Worm (Caenorhabditis elegans) whole organism, L4 larva: ENCODE measurements around the gene unc-31.

Source experiments
- F10B5.3 ChIP-seq: sonication (generic microtip); optimal IDR thresholded peaks from 2 replicates; lab custom pipeline; 2016; ENCODE audit warnings: mild to moderate bottlenecking, missing genetic modification characterization, missing compliant biosample characterization
- F37D6.2 ChIP-seq: sonication (generic microtip); optimal IDR thresholded peaks from 2 replicates; lab custom pipeline; 2016; ENCODE audit warnings: mild to moderate bottlenecking, missing genetic modification characterization, missing compliant biosample characterization
- F49E8.2 ChIP-seq: sonication (generic microtip); optimal IDR thresholded peaks from 2 replicates; lab custom pipeline; 2016; ENCODE audit warnings: missing compliant biosample characterization, mild to moderate bottlenecking, missing genetic modification characterization, borderline replicate concordance
- R02D3.7 ChIP-seq: fragments of 150-350 bp; sonication (generic microtip); optimal IDR thresholded peaks from 3 replicates; lab custom pipeline; 2014; ENCODE audit warnings: missing biosample characterization, missing genetic modification characterization
- T26A8.4 ChIP-seq: fragments of 200-800 bp; sonication (Bioruptor generic); IDR thresholded peaks from 2 replicates; pipeline ENCODE4 v1.3.6; 2022; ENCODE audit warnings: missing genetic modification characterization, missing compliant biosample characterization
- Y105C5A.15 ChIP-seq: fragments of 200-800 bp; sonication (Bioruptor generic); IDR thresholded peaks from 2 replicates; pipeline ENCODE4 v1.3.6; 2022; ENCODE audit warnings: missing genetic modification characterization, missing compliant biosample characterization
- Y48G9A.11 ChIP-seq: fragments of 200-800 bp; sonication (Bioruptor generic); IDR thresholded peaks from 2 replicates; pipeline ENCODE4 v1.3.6; 2022; ENCODE audit warnings: missing genetic modification reagents, missing genetic modification characterization, missing compliant biosample characterization
- Y75B8A.6 ChIP-seq: fragments of 200-800 bp; sonication (Bioruptor generic); IDR thresholded peaks from 2 replicates; pipeline ENCODE4 v1.3.6; 2022; ENCODE audit warnings: missing genetic modification reagents, missing genetic modification characterization, missing compliant biosample characterization
- ZK337.2 ChIP-seq: fragments of 200-800 bp; sonication (Bioruptor generic); IDR thresholded peaks from 2 replicates; pipeline ENCODE4 v1.3.6; 2022; ENCODE audit warnings: missing genetic modification reagents, missing genetic modification characterization, missing compliant biosample characterization
- ZK546.5 ChIP-seq, 2 experiments: sonication (generic microtip); optimal IDR thresholded peaks; 2 replicates each; lab custom pipeline; 2017; ENCODE audit warnings: missing biosample characterization in 2 of 2, missing genetic modification characterization in 2 of 2
- aha-1 ChIP-seq: fragments of 150-350 bp; peaks from one replicate; lab custom pipeline; 2014; ENCODE audit warnings: missing biosample characterization, missing genetic modification characterization
- arid-1 ChIP-seq: fragments of 200-800 bp; sonication (Bioruptor generic); conservative IDR thresholded peaks from 2 replicates; pipeline ENCODE4 v1.3.6; 2022; ENCODE audit warnings: missing genetic modification reagents, missing genetic modification characterization, missing compliant biosample characterization
- ceh-28 ChIP-seq: fragments of 150-350 bp; optimal IDR thresholded peaks from 2 replicates; lab custom pipeline; 2014; ENCODE audit warnings: missing biosample characterization, missing genetic modification reagents, missing genetic modification characterization
- ceh-32 ChIP-seq: sonication (generic microtip); optimal IDR thresholded peaks from 2 replicates; lab custom pipeline; 2016; ENCODE audit warnings: mild to moderate bottlenecking, missing genetic modification characterization, missing compliant biosample characterization; ENCODE audit not compliant: poor library complexity
- cey-2 ChIP-seq: sonication (generic microtip); optimal IDR thresholded peaks from 3 replicates; lab custom pipeline; 2017; ENCODE audit warnings: missing genetic modification characterization, mild to moderate bottlenecking, missing compliant biosample characterization, antibody characterized with exemption, borderline replicate concordance; ENCODE audit not compliant: insufficient read depth
- daf-8 ChIP-seq: fragments of 200-800 bp; sonication (Bioruptor generic); IDR thresholded peaks from 2 replicates; pipeline ENCODE4 v1.3.6; 2022; ENCODE audit warnings: missing genetic modification characterization, missing compliant biosample characterization
- dmd-8 ChIP-seq: fragments of 200-800 bp; sonication (Bioruptor generic); IDR thresholded peaks from 2 replicates; pipeline ENCODE4 v1.3.6; 2022; ENCODE audit warnings: missing genetic modification characterization, missing compliant biosample characterization
- dmd-9 ChIP-seq: fragments of 200-800 bp; sonication (Bioruptor generic); IDR thresholded peaks from 2 replicates; pipeline ENCODE4 v1.3.6; 2022; ENCODE audit warnings: missing genetic modification reagents, missing genetic modification characterization, missing compliant biosample characterization
- egl-43 ChIP-seq: fragments of 200-800 bp; sonication (Bioruptor generic); IDR thresholded peaks from 2 replicates; pipeline ENCODE4 v1.3.6; 2022; ENCODE audit warnings: missing genetic modification reagents, missing genetic modification characterization, missing compliant biosample characterization
- hif-1 ChIP-seq, 2 experiments: sonication (generic microtip); optimal IDR thresholded peaks; 2 replicates each; lab custom pipeline; 2016 to 2017; ENCODE audit warnings: missing compliant biosample characterization in 2 of 2, missing genetic modification characterization in 2 of 2, missing genetic modification reagents in 2 of 2, missing genotype in 2 of 2, mild to moderate bottlenecking in 1 of 2
- hlh-11 ChIP-seq: fragments of 200-800 bp; sonication (Bioruptor generic); optimal IDR thresholded peaks from 2 replicates; lab custom pipeline; 2018; ENCODE audit warnings: mild to moderate bottlenecking, missing genetic modification characterization, missing compliant biosample characterization
- hmg-1.1 ChIP-seq: fragments of 200-800 bp; sonication (Bioruptor generic); IDR thresholded peaks from 2 replicates; pipeline ENCODE4 v1.3.6; 2022; ENCODE audit warnings: missing genetic modification reagents, missing genetic modification characterization, missing compliant biosample characterization
- lin-15B ChIP-seq: fragments of 150-350 bp; sonication (generic microtip); optimal IDR thresholded peaks from 3 replicates; lab custom pipeline; 2014; ENCODE audit warnings: missing biosample characterization, missing genetic modification characterization
- lin-38 ChIP-seq: fragments of 200-800 bp; sonication (Bioruptor generic); IDR thresholded peaks from 2 replicates; pipeline ENCODE4 v1.3.6; 2022; ENCODE audit warnings: missing genetic modification reagents, missing genetic modification characterization, missing compliant biosample characterization
- lin-39 ChIP-seq: fragments of 150-350 bp; optimal IDR thresholded peaks from 2 replicates; lab custom pipeline; 2014; ENCODE audit warnings: missing biosample characterization, missing genetic modification reagents, missing genetic modification characterization
- lsy-2 ChIP-seq, 2 experiments: fragments of 150-350 bp in 1 of 2; sonication (generic microtip) in 1 of 2; optimal IDR thresholded peaks; 2 replicates each; lab custom pipeline; 2014 to 2017; ENCODE audit warnings: missing biosample characterization in 2 of 2, missing genetic modification characterization in 2 of 2
- mdl-1 ChIP-seq, 2 experiments: fragments of 150-350 bp in 1 of 2; sonication (generic microtip) in 1 of 2; optimal IDR thresholded peaks; 2 replicates each; lab custom pipeline; 2014 to 2017; ENCODE audit warnings: missing biosample characterization in 2 of 2, missing genetic modification characterization in 2 of 2
- mdt-29 ChIP-seq: fragments of 200-800 bp; sonication (Bioruptor generic); IDR thresholded peaks from 2 replicates; pipeline ENCODE4 v1.3.6; 2022; ENCODE audit warnings: missing genetic modification reagents, missing genetic modification characterization, missing compliant biosample characterization
- mes-2 ChIP-seq: sonication (generic microtip); optimal IDR thresholded peaks from 2 replicates; lab custom pipeline; 2016; ENCODE audit warnings: missing genotype, mild to moderate bottlenecking, missing genetic modification characterization, missing compliant biosample characterization; ENCODE audit not compliant: poor library complexity, severe bottlenecking
- mxl-2 ChIP-seq: fragments of 200-800 bp; sonication (Bioruptor generic); conservative IDR thresholded peaks from 2 replicates; pipeline ENCODE4 v1.3.6; 2022; ENCODE audit warnings: missing genetic modification reagents, missing genetic modification characterization, missing compliant biosample characterization
- nhr-10 ChIP-seq: fragments of 150-350 bp; optimal IDR thresholded peaks from 2 replicates; lab custom pipeline; 2014; ENCODE audit warnings: missing biosample characterization, missing genetic modification characterization
- nhr-11 ChIP-seq: fragments of 150-350 bp; optimal IDR thresholded peaks from 2 replicates; lab custom pipeline; 2014; ENCODE audit warnings: missing biosample characterization, missing genetic modification characterization
- nhr-41 ChIP-seq: fragments of 200-800 bp; sonication (Bioruptor generic); IDR thresholded peaks from 2 replicates; pipeline ENCODE4 v1.3.6; 2022; ENCODE audit warnings: missing genetic modification reagents, missing genetic modification characterization, missing compliant biosample characterization
- snpc-1.2 ChIP-seq: fragments of 200-800 bp; sonication (Bioruptor generic); IDR thresholded peaks from 2 replicates; pipeline ENCODE4 v1.3.6; 2022; ENCODE audit warnings: missing genetic modification reagents, missing genetic modification characterization, missing compliant biosample characterization
- spr-1 ChIP-seq: sonication (generic microtip); optimal IDR thresholded peaks from 2 replicates; lab custom pipeline; 2016; ENCODE audit warnings: mild to moderate bottlenecking, missing genetic modification characterization, missing compliant biosample characterization
- tag-97 ChIP-seq: fragments of 200-800 bp; sonication (Bioruptor generic); IDR thresholded peaks from 2 replicates; pipeline ENCODE4 v1.3.6; 2022; ENCODE audit warnings: missing genetic modification characterization, missing compliant biosample characterization
- unc-39 ChIP-seq: sonication (generic microtip); optimal IDR thresholded peaks from 2 replicates; lab custom pipeline; 2017; ENCODE audit warnings: missing biosample characterization, missing genetic modification characterization
- unc-62 ChIP-seq, 3 experiments: fragments of 150-350 bp in 1 of 3; sonication (generic microtip); optimal IDR thresholded peaks in 2 of 3; peaks in 1 of 3; 1 replicate in 1 of 3; 2 replicates in 2 of 3; lab custom pipeline; 2014 to 2017; ENCODE audit warnings: missing biosample characterization in 3 of 3, missing genetic modification characterization in 3 of 3, missing genetic modification reagents in 3 of 3, missing genotype in 1 of 3
- vab-7 ChIP-seq: fragments of 200-800 bp; sonication (Bioruptor generic); IDR thresholded peaks from 2 replicates; pipeline ENCODE4 v1.3.6; 2022; ENCODE audit warnings: missing genetic modification reagents, missing genetic modification characterization, missing compliant biosample characterization
- zfp-2 ChIP-seq: sonication (generic microtip); optimal IDR thresholded peaks from 2 replicates; lab custom pipeline; 2016; ENCODE audit warnings: mild to moderate bottlenecking, missing genetic modification characterization, missing compliant biosample characterization
- zfp-3 ChIP-seq: fragments of 200-800 bp; sonication (Bioruptor generic); conservative IDR thresholded peaks from 2 replicates; pipeline ENCODE4 v1.3.6; 2022; ENCODE audit warnings: missing genetic modification reagents, missing genetic modification characterization, missing compliant biosample characterization
- zip-2 ChIP-seq: fragments of 150-350 bp; optimal IDR thresholded peaks from 2 replicates; lab custom pipeline; 2014; ENCODE audit warnings: missing biosample characterization, missing genetic modification characterization

unc-31 gene

ce11 chrIV:12825304-12825703 lies 51.6 kb downstream of the unc-31 start, which contains the start of gene M02B1.4:
Gene M02B1.4 (minus strand): TSS chrIV:12825312.
- TF ChIP-seq aha-1, result peak; percentile 96
- no peak for TF ChIP-seq lin-39 (tag; lab: Kevin White, UChicago)
- TF ChIP-seq unc-62 (GFP tag; optimal IDR thresholded peaks at IDR 0.05 in 1 of 2; lab: Kevin White, UChicago), result peak in 1 of 2 experiments; percentile 6
- TF ChIP-seq unc-62 (tag; optimal IDR thresholded peaks at IDR 0.05; lab: Kevin White, UChicago), result no peak
- no peak for TF ChIP-seq spr-1 (tag; lab: Kevin White, UChicago)
- TF ChIP-seq zip-2 (tag; lab: Kevin White, UChicago), result no peak

- TF ChIP-seq hlh-11 (tag; lab: Kevin White, UChicago) (peak; percentile 1), T26A8.4 (GFP tag; lab: Robert Waterston, UW) (no peak), aha-1 (peak; percentile 91), mxl-2 (GFP tag; lab: Robert Waterston, UW) (no peak)
- TF ChIP-seq, all 104 proteins: peak for 2
Measured at ce11 chrIV:12830829-12831392, 57.2 kb downstream of the unc-31 start.

- no peak for TF ChIP-seq zfp-3 (GFP tag; lab: Robert Waterston, UW)
- no peak for TF ChIP-seq tag-97 (GFP tag; lab: Robert Waterston, UW)
- no peak for TF ChIP-seq ZK337.2 (GFP tag; lab: Robert Waterston, UW)
- no peak for TF ChIP-seq hlh-11 (tag; lab: Kevin White, UChicago)
- TF ChIP-seq lin-38 (GFP tag; lab: Robert Waterston, UW), result no peak
- TF ChIP-seq mdl-1 (tag; optimal IDR thresholded peaks at IDR 0.05; lab: Kevin White, UChicago), result peak in 1 of 2 experiments; percentile 3
- no peak for TF ChIP-seq F37D6.2 (tag; lab: Kevin White, UChicago)
- no peak for TF ChIP-seq aha-1
- TF ChIP-seq Y105C5A.15 (GFP tag; lab: Robert Waterston, UW), result no peak
- no peak for TF ChIP-seq zfp-2 (tag; lab: Kevin White, UChicago)
- TF ChIP-seq nhr-41 (GFP tag; lab: Robert Waterston, UW), result no peak
- no peak for TF ChIP-seq arid-1
- TF ChIP-seq mdt-29 (GFP tag; lab: Robert Waterston, UW), result no peak
- no peak for TF ChIP-seq dmd-8 (GFP tag; lab: Robert Waterston, UW)
- no peak for TF ChIP-seq Y75B8A.6
- TF ChIP-seq mes-2 (tag; lab: Kevin White, UChicago), result peak; percentile 51
- no peak for TF ChIP-seq ceh-32
- no peak for TF ChIP-seq cey-2 (tag; lab: Kevin White, UChicago)
- no peak for TF ChIP-seq nhr-11 (tag; lab: Kevin White, UChicago)
- no peak for TF ChIP-seq egl-43 (GFP tag; lab: Robert Waterston, UW)
- no peak for TF ChIP-seq ceh-28 (tag; lab: Kevin White, UChicago)
- no peak for TF ChIP-seq daf-8 (GFP tag; lab: Robert Waterston, UW)
- no peak for TF ChIP-seq unc-39 (tag; lab: Kevin White, UChicago)
- peak in 1 of 2 experiments; percentile 86 for TF ChIP-seq unc-62 (GFP tag; optimal IDR thresholded peaks at IDR 0.05 in 1 of 2; lab: Kevin White, UChicago)
- no peak for TF ChIP-seq unc-62 (tag; optimal IDR thresholded peaks at IDR 0.05; lab: Kevin White, UChicago)
- no peak for TF ChIP-seq dmd-9 (GFP tag; lab: Robert Waterston, UW)
- TF ChIP-seq R02D3.7 (tag; lab: Kevin White, UChicago), result no peak
- TF ChIP-seq hif-1 (tag; optimal IDR thresholded peaks at IDR 0.05; lab: Kevin White, UChicago), result no peak
- no peak for TF ChIP-seq T26A8.4 (GFP tag; lab: Robert Waterston, UW)
- TF ChIP-seq hmg-1.1 (GFP tag; lab: Robert Waterston, UW), result no peak
- TF ChIP-seq lsy-2 (tag; optimal IDR thresholded peaks at IDR 0.05; lab: Kevin White, UChicago), result peak in 1 of 2 experiments; percentile 57
- no peak for TF ChIP-seq vab-7 (GFP tag; lab: Robert Waterston, UW)
- TF ChIP-seq snpc-1.2 (GFP tag; lab: Robert Waterston, UW), result peak; percentile 80
- TF ChIP-seq ZK546.5 (tag; optimal IDR thresholded peaks at IDR 0.05; lab: Kevin White, UChicago), result no peak
- TF ChIP-seq F49E8.2 (tag; lab: Kevin White, UChicago), result peak; percentile 23
- no peak for TF ChIP-seq nhr-10 (tag; lab: Kevin White, UChicago)
- TF ChIP-seq lin-15B (tag; lab: Kevin White, UChicago), result no peak
- peak; percentile 55; the same call in 1 of the 2 replicates for TF ChIP-seq Y48G9A.11 (GFP tag; lab: Robert Waterston, UW)
- TF ChIP-seq F10B5.3 (tag; lab: Kevin White, UChicago), result no peak
Measured at ce11 chrIV:12831609-12832500, 58.2 kb downstream of the unc-31 start.
